Worm (Caenorhabditis elegans) whole organism, young adult: ENCODE measurements around the gene C03G5.14.

ENCODE experiments used
- F49E8.2 ChIP-seq: sonication (generic microtip); optimal IDR thresholded peaks from 3 replicates; lab custom pipeline; 2017; ENCODE audit warnings: missing genetic modification characterization, mild to moderate bottlenecking, missing compliant biosample characterization, antibody characterized with exemption, moderate library complexity; ENCODE audit not compliant: insufficient read depth
- ZK185.1 ChIP-seq: sonication (generic microtip); optimal IDR thresholded peaks from 2 replicates; lab custom pipeline; 2016; ENCODE audit warnings: mild to moderate bottlenecking, missing genetic modification characterization, missing compliant biosample characterization; ENCODE audit not compliant: poor library complexity, severe bottlenecking
- aptf-2 ChIP-seq: fragments of 200-800 bp; sonication (Bioruptor generic); conservative IDR thresholded peaks from 2 replicates; pipeline ENCODE4 v1.3.6; 2022; ENCODE audit warnings: missing genetic modification reagents, missing genetic modification characterization, missing compliant biosample characterization
- aptf-3 ChIP-seq: fragments of 200-800 bp; sonication (Bioruptor generic); IDR thresholded peaks from 2 replicates; pipeline ENCODE4 v1.3.6; 2022; ENCODE audit warnings: missing genetic modification characterization, missing compliant biosample characterization
- bed-2 ChIP-seq: fragments of 200-800 bp; sonication (Bioruptor generic); IDR thresholded peaks from 2 replicates; pipeline ENCODE4 v1.3.6; 2022; ENCODE audit warnings: missing genetic modification reagents, missing genetic modification characterization, missing compliant biosample characterization
- dpl-1 ChIP-seq: fragments of 150-350 bp; optimal IDR thresholded peaks from 2 replicates; lab custom pipeline; 2014; ENCODE audit warnings: missing biosample characterization, missing genetic modification reagents, missing genetic modification characterization
- ekl-4 ChIP-seq: fragments of 200-800 bp; sonication (Bioruptor generic); IDR thresholded peaks from 2 replicates; pipeline ENCODE4 v1.3.6; 2022; ENCODE audit warnings: missing genetic modification reagents, missing genetic modification characterization, missing compliant biosample characterization
- lag-1 ChIP-seq: fragments of 200-800 bp; sonication (Bioruptor generic); IDR thresholded peaks from 2 replicates; pipeline ENCODE4 v1.3.6; 2022; ENCODE audit warnings: missing genetic modification reagents, missing genetic modification characterization, missing compliant biosample characterization
- lin-26 ChIP-seq: fragments of 200-800 bp; sonication (Bioruptor generic); IDR thresholded peaks from 2 replicates; pipeline ENCODE4 v1.3.6; 2022; ENCODE audit warnings: missing genetic modification reagents, missing genetic modification characterization, missing compliant biosample characterization
- nfya-1 ChIP-seq: sonication (generic microtip); optimal IDR thresholded peaks from 2 replicates; lab custom pipeline; 2017; ENCODE audit warnings: antibody characterized with exemption, missing compliant biosample characterization, missing genetic modification characterization, borderline replicate concordance; ENCODE audit not compliant: insufficient read depth
- rcor-1 ChIP-seq: fragments of 200-800 bp; sonication (Bioruptor generic); IDR thresholded peaks from 2 replicates; pipeline ENCODE4 v1.3.6; 2022; ENCODE audit warnings: missing genetic modification reagents, missing genetic modification characterization, missing compliant biosample characterization
- sdz-38 ChIP-seq: sonication (generic microtip); optimal IDR thresholded peaks from 2 replicates; lab custom pipeline; 2016; ENCODE audit warnings: missing genotype, missing genetic modification characterization, missing compliant biosample characterization
- unc-130 ChIP-seq: sonication (generic microtip); optimal IDR thresholded peaks from 2 replicates; lab custom pipeline; 2016; ENCODE audit warnings: missing genetic modification reagents, missing genetic modification characterization, missing compliant biosample characterization
- ztf-26 ChIP-seq: sonication (generic microtip); optimal IDR thresholded peaks from 2 replicates; lab custom pipeline; 2017; ENCODE audit warnings: missing genetic modification characterization, missing compliant biosample characterization

- no peak for TF ChIP-seq ekl-4 (GFP tag; lab: Robert Waterston, UW)
- TF ChIP-seq lag-1 (GFP tag; lab: Robert Waterston, UW), result no peak
- no peak for TF ChIP-seq nfya-1 (tag; lab: Kevin White, UChicago)
- TF ChIP-seq aptf-3 (GFP tag; lab: Robert Waterston, UW), result no peak
- no peak for TF ChIP-seq F49E8.2
- no peak for TF ChIP-seq bed-2 (GFP tag; lab: Robert Waterston, UW)
- no peak for TF ChIP-seq aptf-2 (GFP tag; lab: Robert Waterston, UW)
- TF ChIP-seq sdz-38 (tag; lab: Kevin White, UChicago), result no peak
- TF ChIP-seq unc-130, result no peak
- TF ChIP-seq ztf-26, result no peak
- no peak for TF ChIP-seq dpl-1 (GFP tag; lab: Kevin White, UChicago)
- no peak for TF ChIP-seq rcor-1
- no peak for TF ChIP-seq ZK185.1 (tag; lab: Kevin White, UChicago)
- no peak for TF ChIP-seq lin-26 (GFP tag; lab: Robert Waterston, UW)
Observed at ce11 chrX:8495005-8495404, 26.7 kb upstream of the C03G5.14 start, which contains the start of gene T01B10.5.
